Worm (Caenorhabditis elegans) whole organism, L1 larva: ENCODE measurements around the gene F42C5.9.

ENCODE experiments used
- C04F5.9 ChIP-seq: sonication (generic microtip); optimal IDR thresholded peaks from 2 replicates; lab custom pipeline; 2016; ENCODE audit warnings: missing genetic modification characterization, missing compliant biosample characterization
- C16A3.4 ChIP-seq: fragments of 150-350 bp; optimal IDR thresholded peaks from 2 replicates; lab custom pipeline; 2014; ENCODE audit warnings: missing biosample characterization, missing genetic modification characterization
- F16B12.6 ChIP-seq: fragments of 150-350 bp; optimal IDR thresholded peaks from 2 replicates; lab custom pipeline; 2014; ENCODE audit warnings: missing biosample characterization, missing genetic modification characterization
- aha-1 ChIP-seq: fragments of 150-350 bp; optimal IDR thresholded peaks from 2 replicates; lab custom pipeline; 2014; ENCODE audit warnings: missing biosample characterization, missing genetic modification characterization
- alr-1 ChIP-seq: fragments of 200-800 bp; sonication (Bioruptor generic); optimal IDR thresholded peaks from 2 replicates; lab custom pipeline; 2018; ENCODE audit warnings: borderline replicate concordance, mild to moderate bottlenecking, missing genetic modification characterization, missing compliant biosample characterization
- ama-1 ChIP-seq: fragments of 150-350 bp; optimal IDR thresholded peaks from 2 replicates; lab custom pipeline; 2014
- blmp-1 ChIP-seq: fragments of 150-350 bp; optimal IDR thresholded peaks from 2 replicates; lab custom pipeline; 2014; ENCODE audit warnings: missing biosample characterization, missing genetic modification characterization
- ceh-8 ChIP-seq: fragments of 200-800 bp; sonication (Bioruptor generic); optimal IDR thresholded peaks from 2 replicates; lab custom pipeline; 2018; ENCODE audit warnings: mild to moderate bottlenecking, missing genetic modification characterization, moderate library complexity, missing compliant biosample characterization
- dpl-1 ChIP-seq, 3 experiments: fragments of 150-350 bp in 2 of 3; sonication (generic microtip) in 1 of 3; optimal IDR thresholded peaks; 2 replicates each; lab custom pipeline; 2014 to 2017; ENCODE audit warnings: missing biosample characterization in 3 of 3, missing genetic modification characterization in 3 of 3, missing genetic modification reagents in 3 of 3
- dsc-1 ChIP-seq: sonication (generic microtip); optimal IDR thresholded peaks from 2 replicates; lab custom pipeline; 2016; ENCODE audit warnings: mild to moderate bottlenecking, missing genetic modification characterization, missing compliant biosample characterization
- efl-1 ChIP-seq, 4 experiments: fragments of 150-350 bp; optimal IDR thresholded peaks in 3 of 4; peaks in 1 of 4; 1 replicate in 1 of 4; 2 replicates in 3 of 4; lab custom pipeline; 2014; ENCODE audit warnings: missing biosample characterization in 2 of 4, missing genetic modification characterization in 2 of 4, missing genetic modification reagents in 2 of 4
- efl-3 ChIP-seq: fragments of 200-800 bp; sonication (Bioruptor generic); optimal IDR thresholded peaks from 2 replicates; lab custom pipeline; 2018; ENCODE audit warnings: mild to moderate bottlenecking, missing genetic modification characterization, missing compliant biosample characterization
- elt-2 ChIP-seq: sonication (generic microtip); optimal IDR thresholded peaks from 2 replicates; lab custom pipeline; 2016; ENCODE audit warnings: missing genetic modification characterization, mild to moderate bottlenecking, inconsistent platforms, missing compliant biosample characterization, missing genetic modification reagents
- fkh-10 ChIP-seq: sonication (generic microtip); optimal IDR thresholded peaks from 2 replicates; lab custom pipeline; 2017; ENCODE audit warnings: missing biosample characterization, missing genetic modification reagents, missing genetic modification characterization
- fkh-4 ChIP-seq: sonication (generic microtip); optimal IDR thresholded peaks from 2 replicates; lab custom pipeline; 2016; ENCODE audit warnings: missing compliant biosample characterization, missing genetic modification characterization, borderline replicate concordance
- fkh-8 ChIP-seq: sonication (generic microtip); optimal IDR thresholded peaks from 2 replicates; lab custom pipeline; 2016; ENCODE audit warnings: mild to moderate bottlenecking, missing genetic modification characterization, missing compliant biosample characterization
- fos-1 ChIP-seq: fragments of 150-350 bp; optimal IDR thresholded peaks from 2 replicates; lab custom pipeline; 2014; ENCODE audit warnings: missing biosample characterization, missing genetic modification characterization
- irx-1 ChIP-seq: sonication (generic microtip); optimal IDR thresholded peaks from 2 replicates; lab custom pipeline; 2016; ENCODE audit warnings: missing genetic modification characterization, missing compliant biosample characterization
- jun-1 ChIP-seq: fragments of 150-350 bp; optimal IDR thresholded peaks from 2 replicates; lab custom pipeline; 2014; ENCODE audit warnings: missing biosample characterization, missing genetic modification reagents, missing genetic modification characterization
- lin-14 ChIP-seq: fragments of 200-800 bp; sonication (Bioruptor generic); optimal IDR thresholded peaks from 2 replicates; lab custom pipeline; 2018; ENCODE audit warnings: mild to moderate bottlenecking, missing genetic modification characterization, moderate library complexity, missing compliant biosample characterization
- lin-15B ChIP-seq: fragments of 150-350 bp; sonication (generic microtip); optimal IDR thresholded peaks from 3 replicates; lab custom pipeline; 2014; ENCODE audit warnings: missing biosample characterization, missing genetic modification characterization
- lin-35 ChIP-seq, 2 experiments: fragments of 150-350 bp; optimal IDR thresholded peaks; 2 replicates each; lab custom pipeline; 2014; ENCODE audit warnings: missing biosample characterization in 2 of 2, missing genetic modification characterization in 2 of 2, missing genetic modification reagents in 2 of 2
- lir-3 ChIP-seq: sonication (generic microtip); optimal IDR thresholded peaks from 2 replicates; lab custom pipeline; 2016; ENCODE audit warnings: mild to moderate bottlenecking, missing genetic modification characterization, moderate library complexity, missing compliant biosample characterization; ENCODE audit not compliant: poor library complexity
- lsy-2 ChIP-seq, 2 experiments: fragments of 150-350 bp; optimal IDR thresholded peaks; 2 replicates each; lab custom pipeline; 2014; ENCODE audit warnings: missing biosample characterization in 2 of 2, missing genetic modification characterization in 2 of 2
- mab-9 ChIP-seq: fragments of 200-800 bp; sonication (Bioruptor generic); IDR thresholded peaks from 2 replicates; pipeline ENCODE4 v1.3.6; 2022; ENCODE audit warnings: missing genetic modification reagents, missing genetic modification characterization, missing compliant biosample characterization
- mdl-1 ChIP-seq, 2 experiments: fragments of 150-350 bp; optimal IDR thresholded peaks; 2 replicates each; lab custom pipeline; 2014 to 2017; ENCODE audit warnings: missing biosample characterization in 2 of 2, missing genetic modification characterization in 2 of 2, inconsistent platforms in 1 of 2
- mep-1 ChIP-seq: fragments of 150-350 bp; optimal IDR thresholded peaks from 2 replicates; lab custom pipeline; 2014; ENCODE audit warnings: missing biosample characterization, missing genetic modification characterization
- nhr-19 ChIP-seq: fragments of 200-800 bp; sonication (Bioruptor generic); conservative IDR thresholded peaks from 2 replicates; pipeline ENCODE4 v1.3.6; 2022; ENCODE audit warnings: missing genetic modification characterization, missing compliant biosample characterization
- nhr-237 ChIP-seq: fragments of 150-350 bp; optimal IDR thresholded peaks from 2 replicates; lab custom pipeline; 2014; ENCODE audit warnings: missing biosample characterization, missing genetic modification characterization
- nhr-28 ChIP-seq: fragments of 150-350 bp; optimal IDR thresholded peaks from 2 replicates; lab custom pipeline; 2014; ENCODE audit warnings: missing biosample characterization, missing genetic modification characterization
- nhr-71 ChIP-seq: sonication (generic microtip); optimal IDR thresholded peaks from 2 replicates; lab custom pipeline; 2016; ENCODE audit warnings: mild to moderate bottlenecking, missing genetic modification characterization, moderate library complexity, missing compliant biosample characterization
- nhr-76 ChIP-seq: sonication (generic microtip); optimal IDR thresholded peaks from 2 replicates; lab custom pipeline; 2017; ENCODE audit warnings: missing biosample characterization, missing genetic modification characterization
- nhr-85 ChIP-seq: sonication (generic microtip); peaks from one replicate; lab custom pipeline; 2016; ENCODE audit warnings: missing genetic modification characterization, inconsistent platforms, missing compliant biosample characterization
- pax-3 ChIP-seq: fragments of 200-800 bp; sonication (Bioruptor generic); optimal IDR thresholded peaks from 2 replicates; lab custom pipeline; 2018; ENCODE audit warnings: mild to moderate bottlenecking, missing genetic modification characterization, moderate library complexity, missing compliant biosample characterization
- pqm-1 ChIP-seq: sonication (generic microtip); optimal IDR thresholded peaks from 3 replicates; lab custom pipeline; 2017; ENCODE audit warnings: missing biosample characterization, missing genetic modification characterization
- snpc-4 ChIP-seq: fragments of 150-350 bp; optimal IDR thresholded peaks from 2 replicates; lab custom pipeline; 2014; ENCODE audit warnings: missing biosample characterization, missing genetic modification characterization
- snu-23 ChIP-seq: sonication (generic microtip); optimal IDR thresholded peaks from 2 replicates; lab custom pipeline; 2016; ENCODE audit warnings: missing genetic modification characterization, missing compliant biosample characterization
- sox-4 ChIP-seq: sonication (generic microtip); optimal IDR thresholded peaks from 2 replicates; lab custom pipeline; 2016; ENCODE audit warnings: missing genetic modification characterization, missing compliant biosample characterization
- sptf-1 ChIP-seq: fragments of 150-350 bp; optimal IDR thresholded peaks from 2 replicates; lab custom pipeline; 2014; ENCODE audit warnings: missing biosample characterization, missing genetic modification characterization
- swsn-7 ChIP-seq: sonication (generic microtip); optimal IDR thresholded peaks from 2 replicates; lab custom pipeline; 2016; ENCODE audit warnings: missing genetic modification characterization, missing compliant biosample characterization
- tbx-2 ChIP-seq: sonication (generic microtip); optimal IDR thresholded peaks from 2 replicates; lab custom pipeline; 2016; ENCODE audit warnings: missing genetic modification characterization, missing compliant biosample characterization
- tlp-1 ChIP-seq: fragments of 150-350 bp; optimal IDR thresholded peaks from 2 replicates; lab custom pipeline; 2014; ENCODE audit warnings: missing biosample characterization, missing genetic modification characterization
- unc-130 ChIP-seq: fragments of 150-350 bp; optimal IDR thresholded peaks from 2 replicates; lab custom pipeline; 2017; ENCODE audit warnings: missing biosample characterization, missing genetic modification characterization, inconsistent platforms
- unc-62 ChIP-seq: fragments of 150-350 bp; optimal IDR thresholded peaks from 2 replicates; lab custom pipeline; 2014; ENCODE audit warnings: missing biosample characterization, missing genetic modification reagents, missing genetic modification characterization
- unc-86 ChIP-seq: sonication (generic microtip); optimal IDR thresholded peaks from 2 replicates; lab custom pipeline; 2016; ENCODE audit warnings: missing genetic modification characterization, missing compliant biosample characterization
- unc-98 ChIP-seq: fragments of 200-800 bp; sonication (Bioruptor generic); IDR thresholded peaks from 2 replicates; pipeline ENCODE4 v1.3.6; 2022; ENCODE audit warnings: missing genetic modification characterization, missing compliant biosample characterization
- vab-15 ChIP-seq: sonication (generic microtip); optimal IDR thresholded peaks from 2 replicates; lab custom pipeline; 2017; ENCODE audit warnings: missing genotype, mild to moderate bottlenecking, missing genetic modification characterization, missing compliant biosample characterization
- zag-1 ChIP-seq: fragments of 150-350 bp; optimal IDR thresholded peaks from 2 replicates; lab custom pipeline; 2014; ENCODE audit warnings: missing biosample characterization, missing genetic modification characterization
- zip-4 ChIP-seq: fragments of 200-800 bp; sonication (Bioruptor generic); optimal IDR thresholded peaks from 2 replicates; lab custom pipeline; 2018; ENCODE audit warnings: mild to moderate bottlenecking, missing genetic modification characterization, moderate library complexity, missing compliant biosample characterization
- ztf-4 ChIP-seq: fragments of 150-350 bp; optimal IDR thresholded peaks from 2 replicates; lab custom pipeline; 2014; ENCODE audit warnings: missing biosample characterization, missing genetic modification characterization

The F42C5.9 gene

ce11 chrIV:7318900-7319299 lies 2.0 kb upstream of the F42C5.9 start:
- TF ChIP-seq lin-14, result peak; percentile 46
- no peak for TF ChIP-seq fos-1 (tag; lab: Kevin White, UChicago)
- peak; percentile 7 for TF ChIP-seq mep-1 (tag; lab: Kevin White, UChicago)
- TF ChIP-seq, all 84 proteins: peak for 2

DNA sequence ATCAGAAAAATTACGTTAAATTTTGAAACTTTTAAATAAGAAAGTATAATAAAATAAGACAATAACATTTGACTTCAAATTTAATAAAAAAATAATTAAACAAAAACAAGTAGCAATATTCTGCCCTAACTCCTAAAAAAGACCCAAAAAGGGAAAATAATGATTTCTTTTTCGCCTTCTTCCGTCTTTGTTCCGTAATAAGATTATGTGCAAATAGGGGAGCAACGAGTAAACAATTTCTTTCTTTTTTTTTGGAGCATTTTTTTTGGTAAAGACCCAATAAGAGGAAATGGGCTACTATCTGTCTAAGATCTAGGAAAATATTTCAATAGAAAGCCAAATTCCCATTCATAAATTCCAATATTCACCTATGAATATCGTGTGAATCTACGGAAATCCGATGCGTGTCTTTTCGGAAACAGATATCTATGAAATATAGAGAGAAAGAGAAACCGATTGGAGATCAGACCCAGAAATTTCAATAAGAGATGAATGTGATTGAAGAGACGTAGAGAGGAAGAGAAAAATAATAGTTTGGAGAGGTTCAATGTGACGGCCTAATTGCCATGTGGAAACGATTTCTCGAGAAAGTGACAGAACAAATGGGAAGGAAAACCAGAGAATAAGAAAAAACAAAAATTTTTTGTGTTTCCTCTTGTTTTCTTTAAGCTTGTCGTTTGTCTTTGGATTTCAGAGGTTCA lies 1.1 kb upstream of the F42C5.9 start:
- TF ChIP-seq nhr-19, result no peak
- no peak for TF ChIP-seq jun-1 (tag; lab: Kevin White, UChicago)
- TF ChIP-seq lin-14, result peak; percentile 61
- no peak for TF ChIP-seq tlp-1 (tag; lab: Kevin White, UChicago)
- TF ChIP-seq swsn-7 (tag; lab: Kevin White, UChicago), result no peak
- no peak for TF ChIP-seq zag-1 (tag; lab: Kevin White, UChicago)
- no peak for TF ChIP-seq aha-1 (tag; lab: Kevin White, UChicago)
- no peak for TF ChIP-seq unc-86 (tag; lab: Kevin White, UChicago)
- no peak for TF ChIP-seq nhr-237
- TF ChIP-seq lir-3 (tag; lab: Kevin White, UChicago), result no peak
- TF ChIP-seq F16B12.6 (tag; lab: Kevin White, UChicago), result no peak
- TF ChIP-seq pqm-1, result no peak
- TF ChIP-seq dpl-1 (GFP tag; optimal IDR thresholded peaks at IDR 0.05; lab: Kevin White, UChicago), result no peak
- TF ChIP-seq lin-15B, result no peak
- TF ChIP-seq efl-3, result no peak
- no peak for TF ChIP-seq vab-15 (tag; lab: Kevin White, UChicago)
- peak; percentile 88 for TF ChIP-seq blmp-1 (tag; lab: Kevin White, UChicago)
- TF ChIP-seq lsy-2 (tag; optimal IDR thresholded peaks at IDR 0.05; lab: Kevin White, UChicago), result no peak
- peak; percentile 19 for TF ChIP-seq mep-1 (tag; lab: Kevin White, UChicago)
- peak; percentile 60 for TF ChIP-seq snu-23 (GFP tag; lab: Kevin White, UChicago)
- TF ChIP-seq irx-1 (tag; lab: Kevin White, UChicago), result no peak
- TF ChIP-seq nhr-85 (tag; lab: Kevin White, UChicago), result peak; percentile 84
- TF ChIP-seq snpc-4 (tag; lab: Kevin White, UChicago), result no peak
- TF ChIP-seq nhr-71 (tag; lab: Kevin White, UChicago), result peak; percentile 41
- TF ChIP-seq ceh-8, result no peak
- TF ChIP-seq mab-9, result no peak
- TF ChIP-seq unc-130 (tag; lab: Kevin White, UChicago), result no peak
- TF ChIP-seq pax-3 (tag; lab: Kevin White, UChicago), result no peak
- no peak for TF ChIP-seq C04F5.9 (tag; lab: Kevin White, UChicago)
- no peak for TF ChIP-seq unc-98 (GFP tag; lab: Robert Waterston, UW)
- TF ChIP-seq mdl-1 (tag; optimal IDR thresholded peaks at IDR 0.05; lab: Kevin White, UChicago), result peak in 1 of 2 experiments; percentile 17
- no peak for TF ChIP-seq nhr-76
- TF ChIP-seq nhr-28 (tag; lab: Kevin White, UChicago), result no peak
- TF ChIP-seq unc-62 (GFP tag; lab: Kevin White, UChicago), result no peak
- peak in 1 of 2 experiments; percentile 21 for TF ChIP-seq efl-1 (optimal IDR thresholded peaks at IDR 0.05; lab: Kevin White, UChicago)
- TF ChIP-seq efl-1 (GFP tag; optimal IDR thresholded peaks at IDR 0.05 in 1 of 2; lab: Kevin White, UChicago), result no peak
- no peak for TF ChIP-seq sox-4 (tag; lab: Kevin White, UChicago)
- no peak for TF ChIP-seq zip-4 (GFP tag; lab: Kevin White, UChicago)
- peak in 1 of 2 experiments; percentile 12 for TF ChIP-seq lin-35 (GFP tag; optimal IDR thresholded peaks at IDR 0.05; lab: Kevin White, UChicago)
- peak; percentile 80 for TF ChIP-seq dsc-1 (tag; lab: Kevin White, UChicago)
- TF ChIP-seq sptf-1 (tag; lab: Kevin White, UChicago), result no peak
- TF ChIP-seq alr-1 (tag; lab: Kevin White, UChicago), result no peak
- TF ChIP-seq fkh-8 (tag; lab: Kevin White, UChicago), result no peak
- TF ChIP-seq elt-2 (tag; lab: Kevin White, UChicago), result no peak
- no peak for TF ChIP-seq tbx-2
- TF ChIP-seq ama-1 (lab: Kevin White, UChicago), result no peak
- peak; percentile 40 for TF ChIP-seq fkh-4 (tag; lab: Kevin White, UChicago)
- no peak for TF ChIP-seq fkh-10
- no peak for TF ChIP-seq ztf-4 (tag; lab: Kevin White, UChicago)
- peak; percentile 21 for TF ChIP-seq C16A3.4 (tag; lab: Kevin White, UChicago)
